Worm (Caenorhabditis elegans) whole organism, L3 larva: ENCODE measurements around the gene alh-8.
A peak's percentile ranks its signal among the peaks of the same experiment; 100 is the strongest.

Experiments used
- R02D3.7 ChIP-seq: fragments of 150-350 bp; optimal IDR thresholded peaks from 2 replicates; lab custom pipeline; 2014; ENCODE audit warnings: missing biosample characterization, missing genetic modification characterization
- ZK546.5 ChIP-seq: sonication (generic microtip); optimal IDR thresholded peaks from 2 replicates; lab custom pipeline; 2017; ENCODE audit warnings: missing biosample characterization, missing genetic modification characterization
- aly-2 ChIP-seq: fragments of 150-350 bp; optimal IDR thresholded peaks from 2 replicates; lab custom pipeline; 2014; ENCODE audit warnings: missing biosample characterization, missing genetic modification characterization
- ceh-28 ChIP-seq: fragments of 150-350 bp; optimal IDR thresholded peaks from 2 replicates; lab custom pipeline; 2014; ENCODE audit warnings: missing biosample characterization, missing genetic modification reagents, missing genetic modification characterization
- ceh-82 ChIP-seq: fragments of 150-350 bp; optimal IDR thresholded peaks from 2 replicates; lab custom pipeline; 2014; ENCODE audit warnings: missing biosample characterization, missing genetic modification characterization
- ceh-9 ChIP-seq: sonication (generic microtip); optimal IDR thresholded peaks from 2 replicates; lab custom pipeline; 2018; ENCODE audit warnings: missing biosample characterization, missing genetic modification characterization
- egl-5 ChIP-seq: fragments of 150-350 bp; optimal IDR thresholded peaks from 2 replicates; lab custom pipeline; 2017; ENCODE audit warnings: missing biosample characterization, missing genetic modification reagents, missing genetic modification characterization, inconsistent platforms
- elt-1 ChIP-seq: fragments of 150-350 bp; optimal IDR thresholded peaks from 2 replicates; lab custom pipeline; 2014; ENCODE audit warnings: missing biosample characterization, missing genetic modification characterization
- elt-2 ChIP-seq: sonication (generic microtip); optimal IDR thresholded peaks from 2 replicates; lab custom pipeline; 2016; ENCODE audit warnings: missing genetic modification reagents, mild to moderate bottlenecking, missing genetic modification characterization, missing compliant biosample characterization
- fkh-10 ChIP-seq: sonication (generic microtip); optimal IDR thresholded peaks from 2 replicates; lab custom pipeline; 2017; ENCODE audit warnings: missing biosample characterization, missing genetic modification reagents, missing genetic modification characterization
- fkh-2 ChIP-seq: fragments of 150-350 bp; optimal IDR thresholded peaks from 2 replicates; lab custom pipeline; 2014; ENCODE audit warnings: missing biosample characterization, missing genetic modification reagents, missing genetic modification characterization
- fos-1 ChIP-seq: fragments of 150-350 bp; optimal IDR thresholded peaks from 2 replicates; lab custom pipeline; 2014; ENCODE audit warnings: missing biosample characterization, missing genetic modification characterization
- hmg-11 ChIP-seq: sonication (generic microtip); optimal IDR thresholded peaks from 2 replicates; lab custom pipeline; 2016; ENCODE audit warnings: missing genetic modification characterization, missing compliant biosample characterization
- jun-1 ChIP-seq: fragments of 150-350 bp; optimal IDR thresholded peaks from 2 replicates; lab custom pipeline; 2014; ENCODE audit warnings: missing biosample characterization, missing genetic modification reagents, missing genetic modification characterization
- lin-15B ChIP-seq: fragments of 150-350 bp; optimal IDR thresholded peaks from 2 replicates; lab custom pipeline; 2014; ENCODE audit warnings: missing biosample characterization, missing genetic modification characterization
- lin-39 ChIP-seq: fragments of 150-350 bp; optimal IDR thresholded peaks from 2 replicates; lab custom pipeline; 2018; ENCODE audit warnings: missing biosample characterization, missing genetic modification reagents, missing genetic modification characterization
- mdl-1 ChIP-seq: fragments of 150-350 bp; optimal IDR thresholded peaks from 2 replicates; lab custom pipeline; 2014; ENCODE audit warnings: missing biosample characterization, missing genetic modification characterization
- nfya-1 ChIP-seq: sonication (generic microtip); optimal IDR thresholded peaks from 2 replicates; lab custom pipeline; 2017; ENCODE audit warnings: missing genetic modification characterization, mild to moderate bottlenecking, missing compliant biosample characterization, antibody characterized with exemption, moderate library complexity; ENCODE audit not compliant: insufficient read depth
- nhr-11 ChIP-seq: fragments of 150-350 bp; optimal IDR thresholded peaks from 2 replicates; lab custom pipeline; 2014; ENCODE audit warnings: missing biosample characterization, missing genetic modification characterization
- nhr-12 ChIP-seq: fragments of 150-350 bp; optimal IDR thresholded peaks from 2 replicates; lab custom pipeline; 2014; ENCODE audit warnings: missing biosample characterization, missing genetic modification characterization
- nhr-23 ChIP-seq: fragments of 150-350 bp; optimal IDR thresholded peaks from 2 replicates; lab custom pipeline; 2014; ENCODE audit warnings: missing biosample characterization, missing genetic modification reagents, missing genetic modification characterization
- nhr-237 ChIP-seq: fragments of 150-350 bp; optimal IDR thresholded peaks from 2 replicates; lab custom pipeline; 2014; ENCODE audit warnings: missing biosample characterization, missing genetic modification characterization
- nhr-25 ChIP-seq: sonication (generic microtip); optimal IDR thresholded peaks from 2 replicates; lab custom pipeline; 2017; ENCODE audit warnings: missing biosample characterization, missing genetic modification characterization
- nhr-43 ChIP-seq: sonication (generic microtip); optimal IDR thresholded peaks from 2 replicates; lab custom pipeline; 2016; ENCODE audit warnings: mild to moderate bottlenecking, missing genetic modification characterization, missing compliant biosample characterization; ENCODE audit not compliant: poor library complexity, severe bottlenecking
- nhr-76 ChIP-seq: fragments of 150-350 bp; sonication (generic microtip); optimal IDR thresholded peaks from 5 replicates; lab custom pipeline; 2014; ENCODE audit warnings: missing biosample characterization, missing genetic modification characterization
- nhr-77 ChIP-seq: fragments of 150-350 bp; optimal IDR thresholded peaks from 2 replicates; lab custom pipeline; 2014; ENCODE audit warnings: missing biosample characterization, missing genetic modification characterization
- pha-4 ChIP-seq: fragments of 150-350 bp; optimal IDR thresholded peaks from 2 replicates; lab custom pipeline; 2014; ENCODE audit warnings: missing biosample characterization, missing genetic modification reagents, missing genetic modification characterization
- pqm-1 ChIP-seq: fragments of 150-350 bp; optimal IDR thresholded peaks from 2 replicates; lab custom pipeline; 2017; ENCODE audit warnings: missing biosample characterization, missing genetic modification characterization, inconsistent platforms
- sea-2 ChIP-seq: fragments of 150-350 bp; sonication (generic microtip); optimal IDR thresholded peaks from 4 replicates; lab custom pipeline; 2014; ENCODE audit warnings: missing biosample characterization, missing genetic modification reagents, missing genetic modification characterization
- skn-1 ChIP-seq: fragments of 150-350 bp; optimal IDR thresholded peaks from 2 replicates; lab custom pipeline; 2014; ENCODE audit warnings: missing biosample characterization, missing genetic modification characterization
- snpc-4 ChIP-seq: fragments of 150-350 bp; optimal IDR thresholded peaks from 2 replicates; lab custom pipeline; 2014; ENCODE audit warnings: missing biosample characterization, missing genetic modification characterization
- tbx-2 ChIP-seq: sonication (generic microtip); optimal IDR thresholded peaks from 2 replicates; lab custom pipeline; 2016; ENCODE audit warnings: mild to moderate bottlenecking, missing genetic modification characterization, missing compliant biosample characterization
- unc-62 ChIP-seq: fragments of 150-350 bp; sonication (generic microtip); optimal IDR thresholded peaks from 4 replicates; lab custom pipeline; 2014; ENCODE audit warnings: missing biosample characterization, missing genetic modification reagents, missing genetic modification characterization
- zag-1 ChIP-seq: fragments of 150-350 bp; optimal IDR thresholded peaks from 2 replicates; lab custom pipeline; 2014; ENCODE audit warnings: missing biosample characterization, missing genetic modification characterization
- ztf-11 ChIP-seq: fragments of 150-350 bp; optimal IDR thresholded peaks from 2 replicates; lab custom pipeline; 2014; ENCODE audit warnings: missing biosample characterization, missing genetic modification characterization
- ztf-4 ChIP-seq: fragments of 150-350 bp; optimal IDR thresholded peaks from 2 replicates; lab custom pipeline; 2014; ENCODE audit warnings: missing biosample characterization, missing genetic modification characterization

alh-8 gene

DNA sequence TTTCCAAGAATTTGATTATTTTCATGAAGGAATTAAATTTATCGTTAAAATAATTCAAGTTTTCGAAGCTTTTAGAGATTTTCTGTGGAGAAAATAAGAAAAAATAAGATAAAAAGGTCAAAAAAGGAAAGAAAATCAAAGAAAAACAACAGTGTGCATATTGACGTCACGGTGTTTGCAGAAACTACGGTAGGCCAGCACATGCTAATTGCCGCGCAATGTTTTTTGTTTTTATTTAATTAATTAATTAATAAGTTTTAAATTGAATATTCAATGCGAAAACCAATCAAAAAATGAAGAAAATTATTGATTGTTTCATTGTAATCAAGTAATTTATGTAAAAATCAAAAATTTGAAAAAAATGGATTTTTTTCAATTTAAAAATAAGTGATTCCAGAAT is 19.0 kb downstream of the alh-8 start:
- peak; percentile 1 for TF ChIP-seq nfya-1 (tag; lab: Kevin White, UChicago)
- no peak for TF ChIP-seq aly-2 (tag; lab: Kevin White, UChicago)
- no peak for TF ChIP-seq ZK546.5 (tag; lab: Kevin White, UChicago)
- TF ChIP-seq nhr-76 (tag; lab: Kevin White, UChicago): no peak
- TF ChIP-seq nhr-237 (tag; lab: Kevin White, UChicago): no peak
- no peak for TF ChIP-seq ztf-4 (tag; lab: Kevin White, UChicago)
- TF ChIP-seq pha-4 (tag; lab: Kevin White, UChicago): peak; percentile 26

DNA sequence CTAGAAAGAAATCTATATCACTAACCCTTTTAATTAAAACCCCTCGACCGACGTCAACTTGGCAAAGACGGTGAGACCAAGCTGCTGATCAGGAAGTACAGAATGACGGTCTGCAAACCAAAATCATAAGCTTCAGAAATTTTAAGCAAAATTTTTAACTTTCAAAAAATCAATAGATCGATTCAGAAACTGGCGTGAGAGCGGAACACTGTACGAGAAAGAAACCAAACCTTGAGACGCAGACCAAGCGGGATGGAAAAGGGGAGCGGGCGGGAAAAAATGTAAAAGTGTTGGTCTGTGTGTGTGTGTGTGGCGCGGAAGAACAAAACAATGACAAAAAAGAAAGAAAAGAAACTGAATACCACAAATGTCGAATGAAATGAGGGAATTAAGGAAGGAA is 19.6 kb downstream of the alh-8 start, which contains the start of the genes F44E5.17 and gpb-1:
Gene F44E5.17 (minus strand): TSS at position 101 of the 400 bp plus-strand sequence.
Gene gpb-1 (minus strand): TSS at position 118 of the 400 bp plus-strand sequence.
- peak; percentile 29 for TF ChIP-seq ceh-28 (tag; lab: Kevin White, UChicago)
- no peak for TF ChIP-seq nhr-77
- no peak for TF ChIP-seq hmg-11 (tag; lab: Kevin White, UChicago)
- no peak for TF ChIP-seq nhr-11 (tag; lab: Kevin White, UChicago)
- TF ChIP-seq fkh-10 (GFP tag; lab: Kevin White, UChicago): no peak
- TF ChIP-seq R02D3.7: no peak

DNA sequence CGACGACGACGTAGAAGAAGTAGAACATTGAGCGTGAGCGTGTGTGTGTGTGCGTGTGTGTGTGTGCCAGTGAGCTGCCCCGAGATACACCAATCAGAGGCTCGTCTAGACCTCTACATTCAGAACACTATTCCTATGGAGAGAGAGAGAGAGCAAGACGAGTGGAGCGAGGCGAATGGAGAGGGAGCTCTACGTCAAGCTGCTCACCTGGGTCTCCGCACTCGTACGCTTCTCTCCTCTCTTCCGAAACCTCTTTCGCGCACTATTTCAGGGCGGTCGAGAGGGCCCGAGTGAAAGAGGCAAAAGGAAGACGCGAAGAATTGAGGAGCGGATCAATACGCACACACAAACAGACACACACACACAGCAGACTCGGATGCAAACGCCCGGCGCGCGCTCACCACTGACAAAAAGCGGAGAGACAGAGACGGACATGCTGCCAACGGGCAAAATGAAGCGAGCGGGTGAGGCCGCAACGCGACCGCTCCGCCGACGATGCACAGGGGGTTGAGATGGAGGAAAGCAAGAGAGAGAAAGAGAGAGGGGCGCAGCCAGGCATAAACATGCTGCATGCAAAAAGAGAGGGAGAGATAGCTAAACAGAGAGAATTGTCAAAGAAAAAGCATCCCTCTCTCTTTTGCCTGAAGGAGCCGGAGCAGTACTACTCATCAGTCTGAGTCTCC is 20.8 kb downstream of the alh-8 start:
- TF ChIP-seq mdl-1 (tag; lab: Kevin White, UChicago) (peak; percentile 48), lin-39 (tag; lab: Kevin White, UChicago) (peak; percentile 89), fos-1 (peak; percentile 67), ceh-82 (tag; lab: Kevin White, UChicago) (peak; percentile 25), elt-2 (tag; lab: Kevin White, UChicago) (peak; percentile 83), egl-5 (tag; lab: Kevin White, UChicago) (peak; percentile 90), nfya-1 (tag; lab: Kevin White, UChicago) (peak; percentile 98), nhr-43 (tag; lab: Kevin White, UChicago) (peak; percentile 39), nhr-237 (tag; lab: Kevin White, UChicago) (no peak), pha-4 (tag; lab: Kevin White, UChicago) (peak; percentile 84), sea-2 (GFP tag; lab: Kevin White, UChicago) (peak; percentile 68), ceh-9 (tag; lab: Kevin White, UChicago) (no peak), fkh-10 (GFP tag; lab: Kevin White, UChicago) (peak; percentile 46), elt-1 (tag; lab: Kevin White, UChicago) (no peak), skn-1 (tag; lab: Kevin White, UChicago) (peak; percentile 69), fkh-2 (no peak), ztf-11 (tag; lab: Kevin White, UChicago) (no peak), nhr-25 (tag; lab: Kevin White, UChicago) (peak; percentile 49), lin-15B (tag; lab: Kevin White, UChicago) (peak; percentile 20), jun-1 (peak; percentile 93), ztf-4 (tag; lab: Kevin White, UChicago) (no peak), zag-1 (peak; percentile 0), pqm-1 (peak; percentile 47), unc-62 (GFP tag; lab: Kevin White, UChicago) (peak; percentile 6), ceh-28 (tag; lab: Kevin White, UChicago) (peak; percentile 84), nhr-77 (no peak), nhr-11 (tag; lab: Kevin White, UChicago) (peak; percentile 66), R02D3.7 (peak; percentile 51), hmg-11 (tag; lab: Kevin White, UChicago) (peak; percentile 96), snpc-4 (peak; percentile 50), nhr-12 (tag; lab: Kevin White, UChicago) (no peak), nhr-23 (tag; lab: Kevin White, UChicago) (peak; percentile 61), tbx-2 (tag; lab: Kevin White, UChicago) (peak; percentile 75)
